Fruit fly (Drosophila melanogaster) whole organism, embryonic: Measurements from ENCODE around the gene Pex5.
A peak's percentile ranks its signal among the peaks of the same experiment; 100 is the strongest.

Source experiments
- Asciz ChIP-seq: fragments of 200-800 bp; sonication (Bioruptor generic); optimal IDR thresholded peaks from 2 replicates; lab custom pipeline; 2017; ENCODE audit warnings: missing biosample characterization, mild to moderate bottlenecking, missing genetic modification characterization, missing genetic modification reagents
- B-H2 ChIP-seq: fragments of 200-800 bp; sonication (Bioruptor generic); optimal IDR thresholded peaks from 2 replicates; lab custom pipeline; 2018; ENCODE audit warnings: missing biosample characterization, mild to moderate bottlenecking, missing genetic modification characterization
- Blimp-1 ChIP-seq: fragments of 200-800 bp; sonication (Bioruptor generic); optimal IDR thresholded peaks from 3 replicates; lab custom pipeline; 2018; ENCODE audit warnings: missing biosample characterization, missing genetic modification characterization, mild to moderate bottlenecking, moderate library complexity, missing genetic modification reagents
- CG10654 ChIP-seq: fragments of 200-800 bp; sonication (Bioruptor generic); optimal IDR thresholded peaks from 2 replicates; lab custom pipeline; 2016; ENCODE audit warnings: missing biosample characterization, missing genetic modification characterization
- CG11085 ChIP-seq: fragments of 200-800 bp; sonication (Bioruptor generic); IDR thresholded peaks from 2 replicates; pipeline ENCODE4 v1.3.6; 2022; ENCODE audit warnings: missing biosample characterization, missing genetic modification characterization
- CG11560 ChIP-seq: fragments of 200-800 bp; sonication (Bioruptor generic); IDR thresholded peaks from 3 replicates; pipeline ENCODE4 v1.3.6; 2022; ENCODE audit warnings: missing biosample characterization, missing genetic modification characterization
- CG12744 ChIP-seq: fragments of 200-800 bp; sonication (Bioruptor generic); optimal IDR thresholded peaks from 2 replicates; lab custom pipeline; 2016; ENCODE audit warnings: missing biosample characterization, missing genetic modification characterization
- CG14965 ChIP-seq: fragments of 200-800 bp; sonication (Bioruptor generic); optimal IDR thresholded peaks from 2 replicates; lab custom pipeline; 2016; ENCODE audit warnings: missing biosample characterization, missing genetic modification characterization, borderline replicate concordance
- CG1603 ChIP-seq: fragments of 200-800 bp; sonication (Bioruptor generic); optimal IDR thresholded peaks from 2 replicates; lab custom pipeline; 2019; ENCODE audit warnings: missing biosample characterization, mild to moderate bottlenecking, missing genetic modification characterization, moderate library complexity
- CG2678 ChIP-seq: fragments of 200-800 bp; sonication (Bioruptor generic); optimal IDR thresholded peaks from 3 replicates; lab custom pipeline; 2019; ENCODE audit warnings: missing biosample characterization, mild to moderate bottlenecking, missing genetic modification characterization, moderate library complexity
- CG32772 ChIP-seq: fragments of 200-800 bp; sonication (Bioruptor generic); IDR thresholded peaks from 2 replicates; pipeline ENCODE4 v1.3.6; 2022; ENCODE audit warnings: missing biosample characterization, missing genetic modification characterization
- CG3995 ChIP-seq: fragments of 200-800 bp; sonication (Bioruptor generic); optimal IDR thresholded peaks from 3 replicates; lab custom pipeline; 2016; ENCODE audit warnings: missing biosample characterization, missing genetic modification characterization
- CG4854 ChIP-seq: fragments of 200-800 bp; sonication (Bioruptor generic); optimal IDR thresholded peaks from 2 replicates; lab custom pipeline; 2016; ENCODE audit warnings: missing biosample characterization, missing genetic modification characterization, inconsistent platforms
- CG5953 ChIP-seq: fragments of 200-800 bp; sonication (Bioruptor generic); IDR thresholded peaks from 2 replicates; pipeline ENCODE4 v1.3.6; 2022; ENCODE audit warnings: missing biosample characterization, missing genetic modification characterization
- CG6854 ChIP-seq: fragments of 200-800 bp; sonication (Bioruptor generic); optimal IDR thresholded peaks from 3 replicates; lab custom pipeline; 2017; ENCODE audit warnings: missing biosample characterization, mild to moderate bottlenecking, missing genetic modification characterization
- CG7987 ChIP-seq: fragments of 200-800 bp; sonication (Bioruptor generic); optimal IDR thresholded peaks from 2 replicates; lab custom pipeline; 2018; ENCODE audit warnings: missing biosample characterization, mild to moderate bottlenecking, missing genetic modification characterization, moderate library complexity
- CG8765 ChIP-seq: fragments of 200-800 bp; sonication (Bioruptor generic); IDR thresholded peaks from 2 replicates; pipeline ENCODE4 v1.3.6; 2022; ENCODE audit warnings: missing biosample characterization, missing genetic modification characterization
- CG8944 ChIP-seq: fragments of 200-800 bp; sonication (Bioruptor generic); optimal IDR thresholded peaks from 3 replicates; lab custom pipeline; 2016; ENCODE audit warnings: missing biosample characterization, missing genetic modification characterization
- D19A ChIP-seq: fragments of 200-800 bp; optimal IDR thresholded peaks from 3 replicates; lab custom pipeline; 2019; ENCODE audit warnings: missing biosample characterization, mild to moderate bottlenecking, missing genetic modification characterization, moderate library complexity
- Drgx ChIP-seq: fragments of 200-800 bp; sonication (Bioruptor generic); IDR thresholded peaks from 2 replicates; pipeline ENCODE4 v1.3.6; 2022; ENCODE audit warnings: missing biosample characterization, missing genetic modification characterization
- Eip74EF ChIP-seq, 2 experiments: fragments of 200-800 bp in 1 of 2; fragments of >200 bp in 1 of 2; sonication (Bioruptor generic) in 1 of 2; optimal IDR thresholded peaks; 2 replicates each; lab custom pipeline; 2017 to 2019; ENCODE audit warnings: missing biosample characterization in 2 of 2, missing genetic modification characterization in 2 of 2, mild to moderate bottlenecking in 1 of 2, moderate library complexity in 1 of 2
- Fer3 ChIP-seq: fragments of 200-800 bp; sonication (Bioruptor generic); optimal IDR thresholded peaks from 2 replicates; lab custom pipeline; 2018; ENCODE audit warnings: missing biosample characterization, mild to moderate bottlenecking, missing genetic modification characterization, moderate library complexity
- GATAe ChIP-seq: fragments of 200-800 bp; sonication (Bioruptor generic); conservative IDR thresholded peaks from 2 replicates; pipeline ENCODE4 v1.3.6; 2022; ENCODE audit warnings: missing biosample characterization, missing genetic modification characterization
- Gsc ChIP-seq: fragments of 200-800 bp; sonication (Bioruptor generic); IDR thresholded peaks from 2 replicates; pipeline ENCODE4 v1.3.6; 2022; ENCODE audit warnings: missing biosample characterization, missing genetic modification characterization
- Hand ChIP-seq: fragments of 200-800 bp; sonication (Bioruptor generic); optimal IDR thresholded peaks from 2 replicates; lab custom pipeline; 2017; ENCODE audit warnings: mild to moderate bottlenecking, missing biosample characterization, missing genetic modification reagents, missing genetic modification characterization
- Hr3 ChIP-seq: fragments of 200-800 bp; sonication (Bioruptor generic); optimal IDR thresholded peaks from 3 replicates; lab custom pipeline; 2016; ENCODE audit warnings: missing biosample characterization, missing genetic modification characterization
- Hr78 ChIP-seq, 2 experiments: fragments of 200-800 bp in 1 of 2; fragments of >200 bp in 1 of 2; sonication (Bioruptor generic) in 1 of 2; optimal IDR thresholded peaks; 2 replicates each; lab custom pipeline; 2017 to 2019; ENCODE audit warnings: missing biosample characterization in 2 of 2, missing genetic modification characterization in 2 of 2, mild to moderate bottlenecking in 1 of 2, moderate library complexity in 1 of 2
- Kr ChIP-seq: fragments of 200-800 bp; sonication (Bioruptor generic); optimal IDR thresholded peaks from 2 replicates; lab custom pipeline; 2017; ENCODE audit warnings: missing biosample characterization, mild to moderate bottlenecking, missing genetic modification characterization
- Med ChIP-seq: fragments of 200-800 bp; sonication (Bioruptor generic); peaks from one replicate; lab custom pipeline; 2016; ENCODE audit warnings: missing biosample characterization, missing genetic modification characterization, mild to moderate bottlenecking, inconsistent platforms, moderate library complexity
- Pdp1 ChIP-seq, 2 experiments: fragments of 200-800 bp; sonication (Bioruptor generic); optimal IDR thresholded peaks; 3 replicates each; lab custom pipeline; 2016; ENCODE audit warnings: missing biosample characterization in 2 of 2, missing genetic modification characterization in 2 of 2, mild to moderate bottlenecking in 1 of 2, moderate library complexity in 1 of 2
- Rfx ChIP-seq: fragments of 200-800 bp; sonication (Bioruptor generic); IDR thresholded peaks from 2 replicates; pipeline ENCODE4 v1.3.6; 2022; ENCODE audit warnings: missing biosample characterization, missing genetic modification characterization
- TFAM ChIP-seq: fragments of 200-800 bp; sonication (Bioruptor generic); optimal IDR thresholded peaks from 2 replicates; lab custom pipeline; 2017; ENCODE audit warnings: missing biosample characterization, missing genetic modification characterization, inconsistent platforms
- chinmo ChIP-seq: fragments of 200-800 bp; sonication (Bioruptor generic); IDR thresholded peaks from 4 replicates; pipeline ENCODE4 v1.3.6; 2022; ENCODE audit warnings: missing biosample characterization, missing genetic modification characterization; ENCODE audit not compliant: partially characterized antibody
- crp ChIP-seq, 2 experiments: fragments of 200-800 bp; sonication (Bioruptor generic); optimal IDR thresholded peaks; 2 replicates in 1 of 2; 3 replicates in 1 of 2; lab custom pipeline; 2017; ENCODE audit warnings: missing biosample characterization in 2 of 2, missing genetic modification characterization in 2 of 2, mild to moderate bottlenecking in 1 of 2, moderate library complexity in 1 of 2
- dati ChIP-seq: fragments of 200-800 bp; sonication (Bioruptor generic); IDR thresholded peaks from 2 replicates; pipeline ENCODE4 v1.3.6; 2022; ENCODE audit warnings: missing biosample characterization, missing genetic modification characterization
- eyg ChIP-seq: fragments of 200-800 bp; sonication (Bioruptor generic); optimal IDR thresholded peaks from 3 replicates; lab custom pipeline; 2016; ENCODE audit warnings: missing biosample characterization, missing genetic modification characterization
- fru ChIP-seq: fragments of >200 bp; optimal IDR thresholded peaks from 2 replicates; lab custom pipeline; 2017
- gce ChIP-seq: fragments of 200-800 bp; sonication (Bioruptor generic); IDR thresholded peaks from 3 replicates; pipeline ENCODE4 v1.3.6; 2022; ENCODE audit warnings: missing biosample characterization, missing genetic modification characterization
- gro ChIP-seq: fragments of 200-800 bp; sonication (Bioruptor generic); optimal IDR thresholded peaks from 2 replicates; lab custom pipeline; 2016; ENCODE audit warnings: missing biosample characterization, missing genetic modification characterization
- kni ChIP-seq: fragments of 200-800 bp; sonication (Bioruptor generic); optimal IDR thresholded peaks from 3 replicates; lab custom pipeline; 2017; ENCODE audit warnings: mild to moderate bottlenecking, missing biosample characterization, missing genetic modification reagents, missing genetic modification characterization
- lbe ChIP-seq: fragments of 200-800 bp; sonication (Bioruptor generic); optimal IDR thresholded peaks from 2 replicates; lab custom pipeline; 2016; ENCODE audit warnings: missing biosample characterization, mild to moderate bottlenecking, missing genetic modification characterization
- nom ChIP-seq: fragments of 200-800 bp; sonication (Bioruptor generic); optimal IDR thresholded peaks from 2 replicates; lab custom pipeline; 2017; ENCODE audit warnings: missing biosample characterization, missing genetic modification characterization, mild to moderate bottlenecking, moderate library complexity, missing genetic modification reagents
- phol ChIP-seq: fragments of 200-800 bp; sonication (Bioruptor generic); optimal IDR thresholded peaks from 3 replicates; lab custom pipeline; 2018; ENCODE audit warnings: missing biosample characterization, mild to moderate bottlenecking, missing genetic modification characterization, moderate library complexity
- pnt ChIP-seq: fragments of 200-800 bp; sonication (Bioruptor generic); optimal IDR thresholded peaks from 3 replicates; lab custom pipeline; 2016; ENCODE audit warnings: missing biosample characterization, missing genetic modification characterization
- pros ChIP-seq: fragments of 200-800 bp; sonication (Bioruptor generic); optimal IDR thresholded peaks from 3 replicates; lab custom pipeline; 2019; ENCODE audit warnings: missing biosample characterization, mild to moderate bottlenecking, missing genetic modification characterization, moderate library complexity
- sisA ChIP-seq: fragments of 200-800 bp; sonication (Bioruptor generic); IDR thresholded peaks from 2 replicates; pipeline ENCODE4 v1.3.6; 2022; ENCODE audit warnings: missing biosample characterization, missing genetic modification characterization
- sqz ChIP-seq: fragments of 200-800 bp; sonication (Bioruptor generic); optimal IDR thresholded peaks from 3 replicates; lab custom pipeline; 2018; ENCODE audit warnings: missing biosample characterization, mild to moderate bottlenecking, missing genetic modification characterization
- tap ChIP-seq: fragments of 200-800 bp; optimal IDR thresholded peaks from 3 replicates; lab custom pipeline; 2019; ENCODE audit warnings: missing biosample characterization, mild to moderate bottlenecking, missing genetic modification characterization, moderate library complexity
- vvl ChIP-seq: fragments of 200-800 bp; sonication (Bioruptor generic); IDR thresholded peaks from 2 replicates; pipeline ENCODE4 v1.3.6; 2022; ENCODE audit warnings: missing biosample characterization, missing genetic modification characterization
- zf30C ChIP-seq: fragments of 200-800 bp; sonication (Bioruptor generic); optimal IDR thresholded peaks from 3 replicates; lab custom pipeline; 2018; ENCODE audit warnings: missing biosample characterization, mild to moderate bottlenecking, missing genetic modification characterization

Pex5 gene

dm6 chrX:1840520-1840919 is 28.3 kb downstream of the Pex5 start (continued):
- peak; percentile 87 for TF ChIP-seq D19A
- TF ChIP-seq Fer3 (tag; lab: Kevin White, UChicago) = no peak
- no peak for TF ChIP-seq gce (GFP tag; lab: Robert Waterston, UW)
- no peak for TF ChIP-seq CG8944 (GFP tag; lab: Kevin White, UChicago)
- TF ChIP-seq GATAe (GFP tag; lab: Robert Waterston, UW) = no peak
- TF ChIP-seq CG3995 = no peak
- peak; percentile 58 for TF ChIP-seq Med (GFP tag; lab: Kevin White, UChicago)
- no peak for TF ChIP-seq Eip74EF (GFP tag; optimal IDR thresholded peaks at IDR 0.05; lab: Kevin White, UChicago)
- TF ChIP-seq sisA (GFP tag; lab: Robert Waterston, UW) = no peak
- peak; percentile 65 for TF ChIP-seq nom (GFP tag; lab: Kevin White, UChicago)
- TF ChIP-seq Kr (GFP tag; lab: Kevin White, UChicago) = no peak
- no peak for TF ChIP-seq CG2678
- TF ChIP-seq CG10654 = no peak
- no peak for TF ChIP-seq Hand
- TF ChIP-seq CG11085 (GFP tag; lab: Robert Waterston, UW) = no peak
- no peak for TF ChIP-seq CG6854
- TF ChIP-seq Hr3 (GFP tag; lab: Kevin White, UChicago) = no peak
- 0 out of 2 replicates have a peak, but pooled peaks have one; percentile 33 for TF ChIP-seq CG32772 (GFP tag; lab: Robert Waterston, UW)
- TF ChIP-seq fru (lab: Kevin White, UChicago) = no peak
- TF ChIP-seq CG1603 (tag; lab: Kevin White, UChicago) = peak; percentile 3
- no peak for TF ChIP-seq dati (GFP tag; lab: Robert Waterston, UW)
- no peak for TF ChIP-seq CG4854 (GFP tag; lab: Kevin White, UChicago)
- no peak for TF ChIP-seq phol
- no peak for TF ChIP-seq Rfx
- TF ChIP-seq zf30C (GFP tag; lab: Kevin White, UChicago) = no peak
- TF ChIP-seq Asciz = no peak
- TF ChIP-seq crp (GFP tag; optimal IDR thresholded peaks at IDR 0.05; lab: Kevin White, UChicago) = no peak
- no peak for TF ChIP-seq CG5953 (GFP tag; lab: Robert Waterston, UW)
- TF ChIP-seq Drgx (GFP tag; lab: Robert Waterston, UW) = peak; percentile 27; the same call in 1 of the 2 replicates
- no peak for TF ChIP-seq chinmo (GFP tag; lab: Robert Waterston, UW)
- no peak for TF ChIP-seq gro (GFP tag; lab: Kevin White, UChicago)
- no peak for TF ChIP-seq Gsc
- TF ChIP-seq eyg (GFP tag; lab: Kevin White, UChicago) = no peak
- TF ChIP-seq CG14965 (GFP tag; lab: Kevin White, UChicago) = no peak
- TF ChIP-seq B-H2 (GFP tag; lab: Kevin White, UChicago) = no peak
- peak; percentile 9 for TF ChIP-seq lbe (GFP tag; lab: Kevin White, UChicago)
- TF ChIP-seq CG11560 (tag; lab: Robert Waterston, UW) = no peak
- TF ChIP-seq TFAM (GFP tag; lab: Kevin White, UChicago) = no peak

dm6 chrX:1834702-1835376 is 34.0 kb downstream of the Pex5 start:
- no peak for TF ChIP-seq tap (tag; lab: Kevin White, UChicago)
- TF ChIP-seq pnt (GFP tag; lab: Kevin White, UChicago) = no peak
- TF ChIP-seq CG2678 = no peak
- TF ChIP-seq kni (GFP tag; lab: Kevin White, UChicago) = peak; percentile 0
- TF ChIP-seq CG8765 = no peak
- TF ChIP-seq sqz = peak; percentile 34
- peak; percentile 65 for TF ChIP-seq pros (GFP tag; lab: Kevin White, UChicago)
- TF ChIP-seq Hr78 (GFP tag; optimal IDR thresholded peaks at IDR 0.05; lab: Kevin White, UChicago) = peak in 1 of 2 experiments; percentile 94
- no peak for TF ChIP-seq CG7987 (GFP tag; lab: Kevin White, UChicago)
- TF ChIP-seq Blimp-1 = peak; percentile 96
- peak; percentile 33; the same call in 1 of the 2 replicates for TF ChIP-seq vvl
- TF ChIP-seq Pdp1 (GFP tag; optimal IDR thresholded peaks at IDR 0.05; lab: Kevin White, UChicago) = peak in 1 of 2 experiments; percentile 62
- TF ChIP-seq CG12744 (GFP tag; lab: Kevin White, UChicago) = no peak
- TF ChIP-seq, all 482 proteins: peak for 7
